Fruit fly (Drosophila melanogaster): Measurements from ENCODE around the gene CCT1.
A peak's percentile ranks its signal among the peaks of the same experiment; 100 is the strongest.

The CCT1 gene

DNA sequence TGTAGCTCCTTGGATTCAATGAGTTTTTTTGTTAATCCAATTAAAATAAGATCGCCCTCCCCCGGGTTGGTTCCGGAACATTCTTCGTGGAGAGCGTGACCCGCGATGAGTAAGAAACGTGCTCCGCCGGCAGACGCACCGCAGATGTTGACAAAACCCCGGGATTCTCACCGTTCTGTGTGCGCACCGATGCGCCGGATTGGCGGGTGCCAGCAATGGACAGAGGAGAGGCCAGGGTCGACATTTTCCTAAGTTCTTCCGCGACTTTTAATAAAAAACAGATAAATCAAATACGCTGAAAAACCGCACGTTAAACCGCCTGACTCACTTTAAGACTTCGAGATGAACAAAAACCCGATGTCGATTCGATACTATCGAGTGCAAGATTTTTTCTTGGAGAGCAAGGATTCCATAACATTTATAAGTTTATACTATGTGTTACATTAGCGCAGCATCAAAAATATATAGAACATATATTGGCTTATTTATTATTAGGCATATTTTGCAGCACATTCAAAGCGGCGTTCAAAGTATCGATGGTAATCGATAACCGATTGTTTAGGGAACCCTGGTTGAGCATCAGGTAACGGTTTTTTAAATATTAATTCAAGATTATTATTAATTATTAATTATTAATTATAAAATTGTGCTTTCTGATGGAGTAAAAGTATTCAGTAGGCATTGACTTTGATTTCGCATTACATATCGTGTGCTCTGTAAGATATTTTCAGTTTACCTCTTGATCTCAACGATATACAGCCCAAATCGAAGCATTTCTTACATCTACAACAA is at the start of gene CCT1, which contains the start of gene tHMG1 (continued):
- TF ChIP-seq CG34422 (GFP tag; IDR thresholded peaks at IDR 0.05) (peak; percentile 82; the same call in 1 of the 3 replicates), phol (tag; optimal IDR thresholded peaks at IDR 0.05) (peak; percentile 42), gfzf (GFP tag; optimal IDR thresholded peaks at IDR 0.05) (peak; percentile 14), CG30403 (GFP tag; optimal IDR thresholded peaks at IDR 0.05) (peak; percentile 6), CG2129 (GFP tag; IDR thresholded peaks at IDR 0.05; ENCODE audit: partially characterized antibody) (peak; percentile 98), CG12391 (tag; optimal IDR thresholded peaks at IDR 0.05) (peak; percentile 28), bbx (GFP tag; IDR thresholded peaks at IDR 0.05; ENCODE audit: partially characterized antibody) (peak; percentile 93), CG33557 (GFP tag; optimal IDR thresholded peaks at IDR 0.05) (no peak), yki (optimal IDR thresholded peaks at IDR 0.05) (no peak), stwl (tag; optimal IDR thresholded peaks at IDR 0.05) (peak; percentile 55), ato (GFP tag; IDR thresholded peaks at IDR 0.05; ENCODE audit: partially characterized antibody) (peak; percentile 82), Dll (GFP tag; IDR thresholded peaks at IDR 0.05; ENCODE audit: partially characterized antibody) (peak; percentile 98), CG14710 (tag; optimal IDR thresholded peaks at IDR 0.05) (peak; percentile 67), CG3163 (GFP tag; optimal IDR thresholded peaks at IDR 0.05) (no peak), CG30431 (GFP tag; optimal IDR thresholded peaks at IDR 0.05) (no peak), Sin3A (optimal IDR thresholded peaks at IDR 0.05) (peak; percentile 51), CG2116 (GFP tag; optimal IDR thresholded peaks at IDR 0.05) (peak; percentile 91), CG15514 (GFP tag; optimal IDR thresholded peaks at IDR 0.05) (peak; percentile 69), CG13296 (GFP tag; optimal IDR thresholded peaks at IDR 0.05) (peak; percentile 20), mld (GFP tag; IDR thresholded peaks at IDR 0.05; ENCODE audit: partially characterized antibody) (peak; percentile 91; the same call in 2 of the 3 replicates), NC2α (GFP tag; optimal IDR thresholded peaks at IDR 0.05) (no peak), zf30C (GFP tag; optimal IDR thresholded peaks at IDR 0.05) (no peak), lilli (GFP tag; optimal IDR thresholded peaks at IDR 0.05) (peak; percentile 42), Lhr (GFP tag; optimal IDR thresholded peaks at IDR 0.05) (peak; percentile 5), Spps (tag; optimal IDR thresholded peaks at IDR 0.05) (peak; percentile 19), nerfin-2 (GFP tag; IDR thresholded peaks at IDR 0.05; ENCODE audit: partially characterized antibody) (peak; percentile 84), her (GFP tag; optimal IDR thresholded peaks at IDR 0.05) (no peak), Scr (GFP tag; IDR thresholded peaks at IDR 0.05; ENCODE audit: partially characterized antibody) (peak; percentile 97), CG17829 (tag; optimal IDR thresholded peaks at IDR 0.05) (peak; percentile 30), Opbp (GFP tag; IDR thresholded peaks at IDR 0.05; ENCODE audit: partially characterized antibody) (peak; percentile 85), tin (GFP tag; optimal IDR thresholded peaks at IDR 0.05) (no peak), Awh (GFP tag; IDR thresholded peaks at IDR 0.05) (no peak), Dip3 (GFP tag; optimal IDR thresholded peaks at IDR 0.05) (no peak), chinmo (GFP tag; IDR thresholded peaks at IDR 0.05; ENCODE audit: partially characterized antibody) (peak; percentile 85; the same call in 3 of the 4 replicates), CG3281 (GFP tag; optimal IDR thresholded peaks at IDR 0.05) (peak; percentile 73), zfh1 (GFP tag; IDR thresholded peaks at IDR 0.05) (peak; percentile 32; the same call in 1 of the 3 replicates), dm (GFP tag; optimal IDR thresholded peaks at IDR 0.05) (peak; percentile 76), hb (GFP tag; IDR thresholded peaks at IDR 0.05; ENCODE audit: partially characterized antibody) (peak; percentile 84), inv (GFP tag; IDR thresholded peaks at IDR 0.05; ENCODE audit: partially characterized antibody) (peak; percentile 91), BEAF-32 (GFP tag; optimal IDR thresholded peaks at IDR 0.05) (peak; percentile 89), CG4424 (GFP tag; optimal IDR thresholded peaks at IDR 0.05) (peak; percentile 24), Dref (GFP tag; IDR thresholded peaks at IDR 0.05) (peak; percentile 77), unc-4 (GFP tag; IDR thresholded peaks at IDR 0.05; ENCODE audit: partially characterized antibody) (peak; percentile 95), nmo (GFP tag; optimal IDR thresholded peaks at IDR 0.05) (peak; percentile 52), pzg (GFP tag; optimal IDR thresholded peaks at IDR 0.05) (peak; percentile 54), ham (GFP tag; IDR thresholded peaks at IDR 0.05) (no peak), jing (GFP tag; optimal IDR thresholded peaks at IDR 0.05) (no peak), CG11456 (GFP tag; IDR thresholded peaks at IDR 0.05) (no peak)
